Worm (Caenorhabditis elegans): ENCODE measurements around the gene eor-2.

Gene eor-2

DNA sequence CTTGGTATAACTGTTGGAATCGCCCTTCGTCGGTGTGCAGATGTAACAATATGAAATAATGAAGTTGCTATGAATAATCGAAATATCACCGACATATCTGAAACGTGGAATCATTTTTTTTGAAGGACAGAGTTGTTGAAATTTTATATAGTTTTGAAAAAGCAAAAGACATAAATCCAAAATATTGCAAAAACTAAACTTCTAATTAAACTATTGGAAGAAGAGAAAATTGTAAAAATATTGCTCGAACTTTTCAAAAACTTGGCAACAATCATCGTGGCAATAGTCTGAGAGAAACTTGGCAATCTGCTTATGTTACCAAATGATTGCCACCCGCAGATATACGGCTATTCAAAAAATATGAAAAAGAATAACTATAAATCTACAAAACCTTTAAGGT is 42.6 kb downstream of the eor-2 start, which contains the start of gene F54E4.4:
F54E4.4 (minus strand) TSS at position 101 of the 400 bp plus-strand sequence.
- TF ChIP-seq zag-1 (tag; optimal IDR thresholded peaks at IDR 0.05) (no peak), sea-2 (GFP tag; optimal IDR thresholded peaks at IDR 0.05) (no peak), nhr-237 (tag; optimal IDR thresholded peaks at IDR 0.05) (no peak), egl-27 (tag; optimal IDR thresholded peaks at IDR 0.05) (no peak)

DNA sequence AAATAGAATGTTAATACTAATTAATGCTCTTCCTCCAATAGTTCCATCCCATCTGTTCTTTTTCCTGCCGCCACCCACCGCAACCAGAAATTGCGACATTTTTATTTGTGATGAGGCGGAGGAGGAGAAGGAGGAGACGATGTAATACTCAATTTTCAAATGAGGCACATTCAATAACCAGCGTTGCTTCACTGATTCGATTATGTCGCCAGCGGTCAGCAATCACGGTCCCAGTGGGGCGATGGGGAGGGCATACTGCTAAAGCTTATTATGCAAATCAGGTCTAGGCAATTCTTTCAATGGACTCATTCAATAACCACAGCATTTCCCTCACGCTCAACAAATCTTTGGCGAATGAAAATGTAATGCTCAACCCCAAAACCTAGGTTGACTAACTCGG is 46.4 kb downstream of the eor-2 start:
- TF ChIP-seq nhr-23 (tag; optimal IDR thresholded peaks at IDR 0.05) (no peak), nhr-25 (tag; optimal IDR thresholded peaks at IDR 0.05) (no peak)

DNA sequence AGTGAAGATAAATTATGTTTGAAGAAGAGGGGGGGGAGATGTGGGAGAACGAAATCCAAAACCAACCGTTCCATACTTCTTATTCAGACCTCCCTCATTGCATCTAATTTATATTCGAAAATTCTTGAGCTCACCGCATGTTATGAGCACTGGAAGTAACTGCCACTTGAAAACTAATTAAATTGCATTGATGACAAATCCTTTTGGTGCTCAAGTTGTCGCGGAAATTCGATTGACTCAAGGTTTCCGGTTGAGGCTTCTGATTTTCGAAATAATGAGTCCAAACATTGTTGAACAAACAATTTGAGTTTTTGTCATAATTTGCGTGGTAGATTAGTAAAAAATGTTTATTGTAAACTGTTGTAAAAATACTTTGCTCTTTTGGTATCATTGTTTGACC is 49.2 kb downstream of the eor-2 start:
- TF ChIP-seq snpc-4 (tag; optimal IDR thresholded peaks at IDR 0.05): no peak
- TF ChIP-seq pqm-1 (tag; optimal IDR thresholded peaks at IDR 0.05): no peak
- no peak for TF ChIP-seq elt-1 (tag; optimal IDR thresholded peaks at IDR 0.05)
- no peak for TF ChIP-seq daf-12 (tag; optimal IDR thresholded peaks at IDR 0.05)
- TF ChIP-seq ceh-9 (tag; optimal IDR thresholded peaks at IDR 0.05): no peak
- no peak for TF ChIP-seq unc-62 (GFP tag; optimal IDR thresholded peaks at IDR 0.05)
- no peak for TF ChIP-seq ZK546.5 (tag; optimal IDR thresholded peaks at IDR 0.05)
- TF ChIP-seq egl-5 (tag; optimal IDR thresholded peaks at IDR 0.05): no peak
- TF ChIP-seq pha-4 (tag; optimal IDR thresholded peaks at IDR 0.05): no peak
- TF ChIP-seq tbx-2 (tag; optimal IDR thresholded peaks at IDR 0.05): no peak

DNA sequence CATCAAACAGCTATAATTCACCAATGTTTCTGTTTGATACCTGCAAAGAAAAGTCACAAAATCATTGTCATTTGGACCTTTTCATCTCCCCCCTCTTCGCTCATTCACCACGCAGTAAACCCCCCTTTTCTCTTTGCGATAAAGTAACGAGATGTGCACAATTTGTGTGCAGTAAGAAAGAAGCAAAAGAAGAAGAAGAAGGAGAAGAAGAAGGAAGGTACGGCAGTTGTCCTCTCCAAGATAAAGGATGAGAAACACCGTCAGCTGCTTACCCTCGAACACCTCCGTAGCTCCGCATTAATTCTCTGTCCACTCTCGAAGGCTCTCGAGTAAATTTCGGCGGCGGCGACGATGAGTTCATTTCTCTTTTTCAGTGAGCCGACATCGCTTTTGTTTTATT is 50.7 kb downstream of the eor-2 start:
- TF ChIP-seq lin-39 (tag; optimal IDR thresholded peaks at IDR 0.05) (peak; percentile 22), nhr-67 (tag; optimal IDR thresholded peaks at IDR 0.05) (no peak), ceh-16 (tag; optimal IDR thresholded peaks at IDR 0.05) (no peak), nhr-11 (tag; optimal IDR thresholded peaks at IDR 0.05) (peak; percentile 0)

DNA sequence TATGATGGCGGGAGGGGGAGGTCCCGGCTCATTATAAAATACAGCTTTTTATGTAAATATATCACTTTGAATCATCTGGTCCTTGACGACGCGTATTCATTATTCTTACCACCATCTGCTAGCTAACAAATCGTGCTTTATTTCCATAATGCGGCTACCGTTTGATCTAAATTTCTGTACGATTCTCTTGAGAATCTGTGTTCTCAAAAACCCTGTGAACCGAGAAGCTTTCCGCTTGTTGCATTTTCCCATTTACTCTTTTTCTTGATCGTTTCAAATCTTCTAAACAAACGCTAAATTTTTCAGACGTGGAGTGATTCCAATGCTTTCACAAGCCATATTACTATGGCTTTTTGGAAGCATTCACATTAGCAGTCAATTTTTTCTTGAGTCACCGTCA is 51.9 kb downstream of the eor-2 start, which contains the start of gene syg-2:
syg-2 (plus strand) TSS at position 301 of the 400 bp plus-strand sequence.
- TF ChIP-seq unc-39 (tag; optimal IDR thresholded peaks at IDR 0.05) (no peak), aly-2 (tag; optimal IDR thresholded peaks at IDR 0.05) (no peak), nhr-76 (tag; optimal IDR thresholded peaks at IDR 0.05) (no peak), nhr-28 (tag; optimal IDR thresholded peaks at IDR 0.05) (no peak), nfya-1 (tag; optimal IDR thresholded peaks at IDR 0.05; ENCODE audit: insufficient read depth) (no peak), eor-1 (tag; optimal IDR thresholded peaks at IDR 0.05) (no peak), mml-1 (tag; optimal IDR thresholded peaks at IDR 0.05) (no peak), tbx-2 (tag; optimal IDR thresholded peaks at IDR 0.05) (no peak), fos-1 (tag; optimal IDR thresholded peaks at IDR 0.05) (no peak), ceh-9 (tag; optimal IDR thresholded peaks at IDR 0.05) (no peak), zag-1 (tag; optimal IDR thresholded peaks at IDR 0.05) (no peak), pqm-1 (tag; optimal IDR thresholded peaks at IDR 0.05) (no peak)

DNA sequence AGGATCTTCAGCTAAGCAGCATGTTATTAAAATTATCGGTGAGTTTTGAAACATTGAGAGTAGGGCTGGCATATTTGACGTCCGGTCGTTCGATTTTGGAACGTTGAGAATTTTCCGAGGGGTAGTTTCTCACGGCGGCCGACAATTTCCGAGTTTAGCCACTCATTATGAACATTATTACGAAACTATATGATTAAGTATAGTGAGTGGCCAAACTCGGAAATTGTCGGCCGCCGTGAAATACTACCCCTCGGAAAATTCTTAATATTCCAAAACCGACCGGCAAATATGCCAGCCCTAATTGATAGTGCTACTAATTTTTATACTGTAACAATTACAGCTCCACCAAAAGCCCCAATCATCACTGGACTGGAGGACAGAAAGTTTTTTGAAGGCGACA is 54.6 kb downstream of the eor-2 start:
- TF ChIP-seq elt-1 (tag; optimal IDR thresholded peaks at IDR 0.05): no peak
- no peak for TF ChIP-seq eor-1 (tag; optimal IDR thresholded peaks at IDR 0.05)
- TF ChIP-seq egl-5 (tag; optimal IDR thresholded peaks at IDR 0.05): no peak
- no peak for TF ChIP-seq lin-39 (tag; optimal IDR thresholded peaks at IDR 0.05)
- no peak for TF ChIP-seq mml-1 (tag; optimal IDR thresholded peaks at IDR 0.05)
- no peak for TF ChIP-seq R02D3.7 (tag; optimal IDR thresholded peaks at IDR 0.05)
- no peak for TF ChIP-seq ztf-11 (tag; optimal IDR thresholded peaks at IDR 0.05)
- no peak for TF ChIP-seq nhr-76 (tag; optimal IDR thresholded peaks at IDR 0.05)
- no peak for TF ChIP-seq daf-12 (tag; optimal IDR thresholded peaks at IDR 0.05)
- no peak for TF ChIP-seq ceh-82 (tag; optimal IDR thresholded peaks at IDR 0.05)
- TF ChIP-seq lsy-12 (tag; optimal IDR thresholded peaks at IDR 0.05): no peak
- no peak for TF ChIP-seq ZK546.5 (tag; optimal IDR thresholded peaks at IDR 0.05)
- no peak for TF ChIP-seq nhr-43 (tag; optimal IDR thresholded peaks at IDR 0.05; ENCODE audit: poor library complexity, severe bottlenecking)
- TF ChIP-seq nhr-11 (tag; optimal IDR thresholded peaks at IDR 0.05): no peak

All from whole organism, L3 larva.